Worm (Caenorhabditis elegans): Measurements from ENCODE around the gene hip-1.

DNA sequence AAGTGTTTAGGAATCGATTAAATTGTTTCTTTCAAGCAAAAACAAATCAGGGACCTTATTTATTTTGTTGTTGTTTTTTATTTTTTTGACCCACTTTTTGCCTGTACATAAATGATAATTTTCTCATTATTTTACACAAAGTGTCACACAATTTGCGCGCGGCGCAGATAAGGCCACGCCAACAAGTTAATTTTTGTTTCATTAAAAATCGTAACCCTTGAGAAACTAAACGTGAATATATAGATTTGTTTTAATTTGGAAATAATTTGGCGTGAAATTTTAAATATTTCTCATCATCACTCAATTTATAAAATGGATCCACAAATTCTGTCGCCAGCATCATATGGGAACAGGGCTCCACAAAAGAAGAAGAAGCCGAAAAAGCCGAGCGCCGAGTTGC lies 41.8 kb downstream of the hip-1 start, which contains the start of gene T05D4.5:
- TF ChIP-seq ama-1 (optimal IDR thresholded peaks at IDR 0.05) (no peak), hnd-1 (tag; optimal IDR thresholded peaks at IDR 0.05) (no peak), ceh-36 (tag; optimal IDR thresholded peaks at IDR 0.05) (no peak), tbx-37 (GFP tag; conservative IDR thresholded peaks at IDR 0.05) (no peak), ets-7 (tag; optimal IDR thresholded peaks at IDR 0.05) (no peak), pes-1 (GFP tag; IDR thresholded peaks at IDR 0.05) (no peak), ceh-13 (GFP tag; optimal IDR thresholded peaks at IDR 0.05) (no peak), sea-1 (GFP tag; conservative IDR thresholded peaks at IDR 0.05) (no peak), scrt-1 (GFP tag; IDR thresholded peaks at IDR 0.05) (no peak)

All from whole organism, early embryonic.